Worm (Caenorhabditis elegans): Measurements from ENCODE around the gene T24E12.2.
A peak's percentile ranks its signal among the peaks of the same experiment; 100 is the strongest.
"Not testable (repeated sequence)": the region's sequence is repeated elsewhere in the genome, so short reads cannot be mapped to it uniquely, and the experiment has no call there.

Gene T24E12.2

ce11 chrII:3757499-3757898 is 25.3 kb upstream of the T24E12.2 start, which contains the start of gene srx-111:
srx-111 (plus strand) TSS chrII:3757799.
- TF ChIP-seq hlh-17 (GFP tag; optimal IDR thresholded peaks at IDR 0.05; ENCODE audit: borderline replicate concordance) (no peak), unc-98 (GFP tag; IDR thresholded peaks at IDR 0.05) (no peak), ceh-8 (GFP tag; optimal IDR thresholded peaks at IDR 0.05) (no peak), lir-3 (tag; optimal IDR thresholded peaks at IDR 0.05; ENCODE audit: poor library complexity) (no peak), nhr-90 (tag; optimal IDR thresholded peaks at IDR 0.05; ENCODE audit: poor library complexity) (no peak), ets-5 (GFP tag; IDR thresholded peaks at IDR 0.05) (no peak), aly-2 (tag; optimal IDR thresholded peaks at IDR 0.05) (no peak), ces-1 (GFP tag; optimal IDR thresholded peaks at IDR 0.05) (no peak), skn-1 (tag; optimal IDR thresholded peaks at IDR 0.05) (no peak), fkh-10 (GFP tag; optimal IDR thresholded peaks at IDR 0.05) (no peak), nhr-19 (GFP tag; conservative IDR thresholded peaks at IDR 0.05) (no peak), nhr-77 (tag; optimal IDR thresholded peaks at IDR 0.05) (no peak), F16B12.6 (tag; optimal IDR thresholded peaks at IDR 0.05) (no peak), lin-15B (tag; optimal IDR thresholded peaks at IDR 0.05) (no peak), lin-35 (GFP tag; optimal IDR thresholded peaks at IDR 0.05) (no peak), zag-1 (tag; optimal IDR thresholded peaks at IDR 0.05) (no peak), blmp-1 (tag; optimal IDR thresholded peaks at IDR 0.05) (no peak), ceh-88 (GFP tag; IDR thresholded peaks at IDR 0.05) (no peak), grh-1 (GFP tag; IDR thresholded peaks at IDR 0.05) (no peak)

- TF ChIP-seq hlh-4 (tag; optimal IDR thresholded peaks at IDR 0.05) (no peak), lin-35 (GFP tag; optimal IDR thresholded peaks at IDR 0.05) (no peak), zag-1 (tag; optimal IDR thresholded peaks at IDR 0.05) (no peak), xbp-1 (tag; optimal IDR thresholded peaks at IDR 0.05) (no peak), tbx-2 (tag; optimal IDR thresholded peaks at IDR 0.05) (no peak), nhr-71 (tag; optimal IDR thresholded peaks at IDR 0.05) (peak; percentile 52), lin-13 (GFP tag; optimal IDR thresholded peaks at IDR 0.05) (no peak), aly-2 (tag; optimal IDR thresholded peaks at IDR 0.05) (no peak), grh-1 (GFP tag; IDR thresholded peaks at IDR 0.05) (no peak), fkh-8 (tag; optimal IDR thresholded peaks at IDR 0.05) (peak; percentile 55), sox-4 (tag; optimal IDR thresholded peaks at IDR 0.05) (no peak)
Observed at ce11 chrII:3759010-3759409, 23.7 kb upstream of the T24E12.2 start, which contains the start of gene T24E12.12. T24E12.12 (plus strand) TSS chrII:3759290.

ce11 chrII:3761599-3761998 is 21.2 kb upstream of the T24E12.2 start, which contains the start of gene T24E12.6:
T24E12.6 (minus strand) TSS chrII:3761699.
- TF ChIP-seq mdl-1, nhr-237, nhr-77 (tag; optimal IDR thresholded peaks at IDR 0.05): not testable (repeated sequence)

- TF ChIP-seq ztf-4 (tag; optimal IDR thresholded peaks at IDR 0.05): no peak
Observed at ce11 chrII:3764486-3764885, 18.3 kb upstream of the T24E12.2 start, which contains the start of gene srx-112. srx-112 (minus strand) TSS chrII:3764586.

ce11 chrII:3771640-3772039 is 11.1 kb upstream of the T24E12.2 start:
- TF ChIP-seq pax-3 (tag; optimal IDR thresholded peaks at IDR 0.05) (no peak), unc-30 (tag; optimal IDR thresholded peaks at IDR 0.05) (no peak), lin-35 (GFP tag; optimal IDR thresholded peaks at IDR 0.05) (no peak), nhr-85 (tag) (no peak), elt-2 (tag; optimal IDR thresholded peaks at IDR 0.05) (no peak), lsy-2 (tag; optimal IDR thresholded peaks at IDR 0.05) (no peak), efl-1 (optimal IDR thresholded peaks at IDR 0.05) (no peak), efl-1 (GFP tag; optimal IDR thresholded peaks at IDR 0.05 in 1 of 2) (no peak), nhr-76 (tag; optimal IDR thresholded peaks at IDR 0.05) (no peak), mab-9 (GFP tag; IDR thresholded peaks at IDR 0.05) (no peak), fos-1 (tag; optimal IDR thresholded peaks at IDR 0.05) (no peak), egl-27 (tag; optimal IDR thresholded peaks at IDR 0.05) (no peak), nhr-11 (tag; optimal IDR thresholded peaks at IDR 0.05) (no peak), unc-98 (GFP tag; IDR thresholded peaks at IDR 0.05) (no peak), C16A3.4 (tag; optimal IDR thresholded peaks at IDR 0.05) (no peak), ceh-88 (GFP tag; IDR thresholded peaks at IDR 0.05) (no peak)
